Worm (Caenorhabditis elegans): ENCODE data around the gene ugt-11.

- TF ChIP-seq cog-1 (tag; optimal IDR thresholded peaks at IDR 0.05) (no peak), T22C8.4 (GFP tag; IDR thresholded peaks at IDR 0.05) (no peak), tab-1 (GFP tag; IDR thresholded peaks at IDR 0.05) (no peak), flt-1 (GFP tag; IDR thresholded peaks at IDR 0.05) (no peak), ref-1 (GFP tag; conservative IDR thresholded peaks at IDR 0.05) (no peak), med-1 (GFP tag; optimal IDR thresholded peaks at IDR 0.05; ENCODE audit: insufficient read depth) (no peak), ztf-23 (GFP tag; IDR thresholded peaks at IDR 0.05) (no peak), klf-2 (GFP tag; conservative IDR thresholded peaks at IDR 0.05) (no peak)
These were observed 5.4 kb downstream of the ugt-11 start, which contains the start of gene ugt-12 for ce11 chrV:4889477-4889876.

Data from whole organism, midembryonic.